Fruit fly (Drosophila melanogaster) whole organism, pupa: Measurements from ENCODE around the gene neo.

Experiments used
- CG10348 ChIP-seq: fragments of 200-800 bp; sonication (Bioruptor generic); IDR thresholded peaks from 2 replicates; pipeline ENCODE4 v1.3.6; 2022; ENCODE audit warnings: missing biosample characterization, missing genetic modification characterization
- CG12605 ChIP-seq: fragments of 200-800 bp; sonication (Bioruptor generic); IDR thresholded peaks from 2 replicates; pipeline ENCODE4 v1.3.6; 2022; ENCODE audit warnings: missing biosample characterization, missing genetic modification characterization
- CG13204 ChIP-seq: fragments of 200-800 bp; sonication (Bioruptor generic); optimal IDR thresholded peaks from 2 replicates; lab custom pipeline; 2018; ENCODE audit warnings: missing biosample characterization, mild to moderate bottlenecking, missing genetic modification characterization, moderate library complexity
- CG14655 ChIP-seq: fragments of 200-800 bp; sonication (Bioruptor generic); optimal IDR thresholded peaks from 3 replicates; lab custom pipeline; 2017; ENCODE audit warnings: mild to moderate bottlenecking, missing biosample characterization, missing genetic modification reagents, missing genetic modification characterization
- CG15710 ChIP-seq: fragments of 200-800 bp; sonication (Bioruptor generic); optimal IDR thresholded peaks from 2 replicates; lab custom pipeline; 2018; ENCODE audit warnings: missing biosample characterization, mild to moderate bottlenecking, missing genetic modification characterization, moderate library complexity
- CG17806 ChIP-seq: fragments of 200-800 bp; sonication (Bioruptor generic); optimal IDR thresholded peaks from 2 replicates; lab custom pipeline; 2018; ENCODE audit warnings: missing biosample characterization, mild to moderate bottlenecking, missing genetic modification characterization, moderate library complexity
- CG32121 ChIP-seq: fragments of 200-800 bp; sonication (Bioruptor generic); IDR thresholded peaks from 2 replicates; pipeline ENCODE4 v1.3.6; 2022; ENCODE audit warnings: missing biosample characterization, missing genetic modification characterization
- CG34367 ChIP-seq: fragments of 200-800 bp; sonication (Bioruptor generic); optimal IDR thresholded peaks from 2 replicates; lab custom pipeline; 2018; ENCODE audit warnings: missing biosample characterization, mild to moderate bottlenecking, missing genetic modification characterization
- CG4496 ChIP-seq: fragments of 200-800 bp; sonication (Bioruptor generic); IDR thresholded peaks from 3 replicates; pipeline ENCODE4 v1.3.6; 2022; ENCODE audit warnings: missing biosample characterization, missing genetic modification characterization
- CG8159 ChIP-seq: fragments of 200-800 bp; sonication (Bioruptor generic); optimal IDR thresholded peaks from 3 replicates; lab custom pipeline; 2018; ENCODE audit warnings: missing biosample characterization, mild to moderate bottlenecking, missing genetic modification characterization, moderate library complexity
- CG8301 ChIP-seq: fragments of 200-800 bp; sonication (Bioruptor generic); optimal IDR thresholded peaks from 2 replicates; lab custom pipeline; 2018; ENCODE audit warnings: missing biosample characterization, mild to moderate bottlenecking, missing genetic modification characterization
- CG9948 ChIP-seq: fragments of 200-800 bp; sonication (Bioruptor generic); optimal IDR thresholded peaks from 2 replicates; lab custom pipeline; 2018; ENCODE audit warnings: missing biosample characterization, mild to moderate bottlenecking, missing genetic modification characterization, moderate library complexity
- D1 ChIP-seq: fragments of 200-800 bp; sonication (Bioruptor generic); optimal IDR thresholded peaks from 2 replicates; lab custom pipeline; 2018; ENCODE audit warnings: missing biosample characterization, mild to moderate bottlenecking, missing genetic modification characterization, moderate library complexity
- EcR ChIP-seq: fragments of 200-800 bp; sonication (Bioruptor generic); optimal IDR thresholded peaks from 3 replicates; lab custom pipeline; 2019; ENCODE audit warnings: missing biosample characterization, missing genetic modification characterization, mild to moderate bottlenecking, moderate library complexity, missing genetic modification reagents
- Ets98B ChIP-seq: fragments of 200-800 bp; sonication (Bioruptor generic); IDR thresholded peaks from 2 replicates; pipeline ENCODE4 v1.3.6; 2022; ENCODE audit warnings: missing biosample characterization, missing genetic modification characterization
- Pif1A ChIP-seq: fragments of 200-800 bp; sonication (Bioruptor generic); optimal IDR thresholded peaks from 3 replicates; lab custom pipeline; 2016; ENCODE audit warnings: missing biosample characterization, missing genetic modification characterization
- Pif1B ChIP-seq: fragments of 200-800 bp; sonication (Bioruptor generic); optimal IDR thresholded peaks from 3 replicates; lab custom pipeline; 2016; ENCODE audit warnings: missing biosample characterization, missing genetic modification characterization
- Snoo ChIP-seq: fragments of 200-800 bp; sonication (Bioruptor generic); optimal IDR thresholded peaks from 3 replicates; lab custom pipeline; 2017; ENCODE audit warnings: missing biosample characterization, mild to moderate bottlenecking, missing genetic modification characterization, inconsistent platforms
- fd96Ca ChIP-seq: fragments of 200-800 bp; sonication (Bioruptor generic); IDR thresholded peaks from 3 replicates; pipeline ENCODE4 v1.3.6; 2022; ENCODE audit warnings: missing biosample characterization, missing genetic modification characterization
- gl ChIP-seq: fragments of 200-800 bp; sonication (Bioruptor generic); optimal IDR thresholded peaks from 2 replicates; lab custom pipeline; 2018; ENCODE audit warnings: missing biosample characterization, mild to moderate bottlenecking, missing genetic modification characterization
- rn ChIP-seq: fragments of 200-800 bp; sonication (Bioruptor generic); IDR thresholded peaks from 2 replicates; pipeline ENCODE4 v1.3.6; 2022; ENCODE audit warnings: missing biosample characterization, missing genetic modification characterization

neo gene

DNA sequence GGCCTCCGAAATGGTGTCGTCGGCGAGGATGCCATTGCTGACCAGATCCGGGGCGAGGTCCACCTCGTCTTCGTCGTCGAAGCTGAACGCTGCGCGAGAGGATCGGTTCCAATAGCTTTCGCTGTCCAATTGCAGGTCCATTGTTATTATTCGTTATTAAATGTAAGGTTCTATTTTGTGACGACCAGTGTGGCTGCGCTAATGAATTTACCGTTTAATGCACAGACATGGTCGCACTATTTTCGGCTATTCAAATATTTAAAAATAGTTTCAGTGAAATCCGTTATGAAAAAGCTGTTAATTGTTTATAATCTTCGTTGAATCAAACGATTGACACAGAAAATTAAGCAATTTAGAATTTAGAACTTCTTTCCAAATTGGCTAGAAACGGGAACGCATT, 2.7 kb upstream of the neo start, which contains the start of gene Vps16B:
TSS of gene Vps16B (minus strand) at position 186 of the 400 bp plus-strand sequence.
- no peak for TF ChIP-seq Pif1B (GFP tag; lab: Kevin White, UChicago)
- TF ChIP-seq, all 21 proteins: peak for 0

DNA sequence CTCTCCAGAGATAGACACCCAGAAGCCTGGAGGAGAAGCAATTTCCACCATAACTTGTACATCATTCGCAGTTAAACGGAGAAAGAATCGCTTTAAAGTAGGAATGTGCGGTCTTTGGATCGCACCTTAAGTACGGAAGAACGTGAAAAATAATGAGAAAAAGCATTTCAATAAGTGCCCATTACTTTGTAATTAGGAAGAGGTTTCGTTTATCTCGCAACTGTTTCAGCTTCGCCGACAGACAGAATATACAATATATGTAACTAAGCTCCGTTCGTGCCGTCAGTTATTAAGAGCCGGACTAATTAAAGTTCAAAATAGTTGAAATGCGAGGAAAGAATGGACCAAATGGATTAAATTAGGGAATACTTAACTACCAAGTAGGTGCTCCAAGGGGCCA, 1.3 kb upstream of the neo start, which contains the start of gene CG7829:
TSS of gene CG7829 (minus strand) at position 101 of the 400 bp plus-strand sequence.
- TF ChIP-seq gl (tag; lab: Kevin White, UChicago) = no peak
- no peak for TF ChIP-seq Pif1B (GFP tag; lab: Kevin White, UChicago)
- TF ChIP-seq CG34367 = no peak
- no peak for TF ChIP-seq CG9948
- TF ChIP-seq CG14655 (GFP tag; lab: Kevin White, UChicago) = no peak
- no peak for TF ChIP-seq EcR (GFP tag; lab: Kevin White, UChicago)
- TF ChIP-seq CG10348 (GFP tag; lab: Robert Waterston, UW) = no peak
- no peak for TF ChIP-seq CG13204
- TF ChIP-seq rn (GFP tag; lab: Robert Waterston, UW) = no peak
- no peak for TF ChIP-seq Snoo (tag; lab: Kevin White, UChicago)
- TF ChIP-seq CG15710 = no peak
- no peak for TF ChIP-seq CG12605
- no peak for TF ChIP-seq CG32121 (GFP tag; lab: Robert Waterston, UW)
- no peak for TF ChIP-seq CG17806 (tag; lab: Kevin White, UChicago)
- TF ChIP-seq Pif1A (GFP tag; lab: Kevin White, UChicago) = no peak
- no peak for TF ChIP-seq CG8301 (tag; lab: Kevin White, UChicago)
- no peak for TF ChIP-seq Ets98B
- TF ChIP-seq D1 (tag; lab: Kevin White, UChicago) = no peak

dm6 chr3R:29829228-29829786, 10.4 kb downstream of the neo start:
- TF ChIP-seq CG9948 (no peak), CG13204 (peak; percentile 43), CG10348 (GFP tag; lab: Robert Waterston, UW) (no peak), CG15710 (no peak), rn (GFP tag; lab: Robert Waterston, UW) (no peak), CG32121 (GFP tag; lab: Robert Waterston, UW) (no peak), CG34367 (no peak), D1 (tag; lab: Kevin White, UChicago) (no peak), CG8159 (tag; lab: Kevin White, UChicago) (no peak), fd96Ca (GFP tag; lab: Robert Waterston, UW) (0 out of 3 replicates have a peak, but pooled peaks have one; percentile 5), CG4496 (GFP tag; lab: Robert Waterston, UW) (no peak), Snoo (tag; lab: Kevin White, UChicago) (no peak), Pif1B (GFP tag; lab: Kevin White, UChicago) (peak; percentile 5), EcR (GFP tag; lab: Kevin White, UChicago) (peak; percentile 95), CG17806 (tag; lab: Kevin White, UChicago) (no peak), CG12605 (no peak), CG14655 (GFP tag; lab: Kevin White, UChicago) (no peak), Ets98B (0 out of 2 replicates have a peak, but pooled peaks have one; percentile 20), CG8301 (tag; lab: Kevin White, UChicago) (no peak), Pif1A (GFP tag; lab: Kevin White, UChicago) (no peak), gl (tag; lab: Kevin White, UChicago) (no peak)

dm6 chr3R:29830925-29831324, 12.0 kb downstream of the neo start:
- TF ChIP-seq CG14655 (GFP tag; lab: Kevin White, UChicago) (peak; percentile 6), CG4496 (GFP tag; lab: Robert Waterston, UW) (no peak)

DNA sequence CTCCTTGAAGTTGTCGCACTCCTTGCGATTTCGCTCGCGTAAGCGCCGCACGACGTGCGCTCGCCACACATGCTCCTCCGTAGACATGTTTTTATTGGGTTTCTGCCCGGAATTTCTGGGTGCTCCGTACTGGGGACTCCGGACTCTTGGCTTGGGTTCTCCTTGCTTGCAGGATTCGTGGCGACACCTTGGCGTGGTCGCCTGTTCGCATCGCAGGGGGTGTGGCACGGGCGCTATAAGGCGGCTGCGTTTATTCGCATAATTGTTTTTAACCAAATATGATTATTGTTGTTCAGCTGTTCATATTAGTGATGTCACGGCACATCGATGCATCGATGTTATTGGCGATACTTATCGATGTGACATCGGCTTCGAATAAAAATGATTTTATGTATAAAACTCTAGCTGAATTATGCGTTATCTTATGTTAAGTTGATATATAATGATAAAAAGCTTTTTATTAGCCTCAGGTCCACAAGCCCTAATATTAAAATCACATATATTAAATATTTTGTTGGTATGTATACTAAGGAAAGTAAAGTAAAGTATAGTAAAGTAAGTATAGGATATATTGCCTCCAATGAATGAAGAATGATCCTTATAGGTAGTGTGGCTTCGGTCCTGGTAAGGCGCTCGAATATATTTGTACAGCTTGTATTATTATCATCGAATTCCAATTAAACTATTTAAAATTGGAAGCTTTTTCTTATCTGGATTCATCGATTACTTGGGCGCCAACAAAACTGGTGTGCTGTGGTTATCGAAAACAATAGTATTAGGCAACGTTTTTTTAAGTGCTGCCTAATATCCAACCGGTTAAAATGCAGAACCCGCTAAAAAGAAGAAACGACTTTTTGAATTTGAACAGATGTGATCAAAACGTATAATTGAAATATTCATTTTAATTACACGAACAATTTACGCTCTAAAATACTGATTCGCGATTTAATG, 16.1 kb downstream of the neo start, which contains the start of gene Atg16:
TSS of gene Atg16 (minus strand) at position 343 of the 951 bp plus-strand sequence.
- TF ChIP-seq CG12605 (no peak), Ets98B (no peak), CG8159 (tag; lab: Kevin White, UChicago) (no peak), EcR (GFP tag; lab: Kevin White, UChicago) (no peak), CG15710 (no peak), CG17806 (tag; lab: Kevin White, UChicago) (no peak), CG8301 (tag; lab: Kevin White, UChicago) (no peak), CG13204 (no peak), CG14655 (GFP tag; lab: Kevin White, UChicago) (no peak), fd96Ca (GFP tag; lab: Robert Waterston, UW) (no peak), rn (GFP tag; lab: Robert Waterston, UW) (no peak), Pif1A (GFP tag; lab: Kevin White, UChicago) (no peak)

dm6 chr3R:29835710-29836049, 16.7 kb downstream of the neo start, which contains the start of gene Prtl99C:
Gene Prtl99C (plus strand): TSS chr3R:29835950.
- TF ChIP-seq CG9948 (no peak), Snoo (tag; lab: Kevin White, UChicago) (no peak), CG13204 (no peak), Ets98B (no peak), Pif1A (GFP tag; lab: Kevin White, UChicago) (no peak), CG4496 (GFP tag; lab: Robert Waterston, UW) (no peak), CG10348 (GFP tag; lab: Robert Waterston, UW) (no peak), CG17806 (tag; lab: Kevin White, UChicago) (no peak), EcR (GFP tag; lab: Kevin White, UChicago) (no peak), CG8301 (tag; lab: Kevin White, UChicago) (no peak), CG15710 (no peak), CG8159 (tag; lab: Kevin White, UChicago) (no peak), CG32121 (GFP tag; lab: Robert Waterston, UW) (no peak), CG34367 (no peak), CG14655 (GFP tag; lab: Kevin White, UChicago) (no peak), fd96Ca (GFP tag; lab: Robert Waterston, UW) (no peak), D1 (tag; lab: Kevin White, UChicago) (no peak), CG12605 (no peak)
